Fruit fly (Drosophila melanogaster) whole organism, embryonic: Measurements from ENCODE around the gene CG31204.

Experiments used
- Ada2b ChIP-seq: fragments of 200-800 bp; sonication (Bioruptor generic); IDR thresholded peaks from 2 replicates; pipeline ENCODE4 v1.3.6; 2022; ENCODE audit warnings: missing biosample characterization, missing genetic modification characterization
- B-H1 ChIP-seq: fragments of 200-800 bp; sonication (Bioruptor generic); IDR thresholded peaks from 3 replicates; pipeline ENCODE4 v1.3.6; 2022; ENCODE audit warnings: missing biosample characterization, missing genetic modification characterization
- CG10366 ChIP-seq: fragments of 200-800 bp; sonication (Bioruptor generic); IDR thresholded peaks from 2 replicates; pipeline ENCODE4 v1.3.6; 2022; ENCODE audit warnings: missing biosample characterization, missing genetic modification characterization
- CG10565 ChIP-seq: fragments of 200-800 bp; sonication (Bioruptor generic); optimal IDR thresholded peaks from 3 replicates; lab custom pipeline; 2016; ENCODE audit warnings: missing biosample characterization, mild to moderate bottlenecking, missing genetic modification characterization
- CG10654 ChIP-seq: fragments of 200-800 bp; sonication (Bioruptor generic); optimal IDR thresholded peaks from 2 replicates; lab custom pipeline; 2016; ENCODE audit warnings: missing biosample characterization, missing genetic modification characterization
- CG11456 ChIP-seq: fragments of 200-800 bp; sonication (Bioruptor generic); IDR thresholded peaks from 3 replicates; pipeline ENCODE4 v1.3.6; 2022; ENCODE audit warnings: missing biosample characterization, missing genetic modification characterization
- CG11504 ChIP-seq: fragments of 200-800 bp; sonication (Bioruptor generic); optimal IDR thresholded peaks from 3 replicates; lab custom pipeline; 2019; ENCODE audit warnings: missing biosample characterization, mild to moderate bottlenecking, missing genetic modification characterization, moderate library complexity
- CG12071 ChIP-seq: fragments of 200-800 bp; sonication (Bioruptor generic); optimal IDR thresholded peaks from 3 replicates; lab custom pipeline; 2018; ENCODE audit warnings: missing biosample characterization, mild to moderate bottlenecking, missing genetic modification characterization
- CG13894 ChIP-seq: fragments of 200-800 bp; sonication (Bioruptor generic); optimal IDR thresholded peaks from 3 replicates; lab custom pipeline; 2018; ENCODE audit warnings: missing biosample characterization, mild to moderate bottlenecking, missing genetic modification characterization, moderate library complexity
- CG14965 ChIP-seq: fragments of 200-800 bp; sonication (Bioruptor generic); optimal IDR thresholded peaks from 2 replicates; lab custom pipeline; 2016; ENCODE audit warnings: missing biosample characterization, missing genetic modification characterization, borderline replicate concordance
- CG1529 ChIP-seq: fragments of 200-800 bp; sonication (Bioruptor generic); optimal IDR thresholded peaks from 3 replicates; lab custom pipeline; 2018; ENCODE audit warnings: missing biosample characterization, missing genetic modification characterization
- CG15479 ChIP-seq: fragments of 200-800 bp; sonication (Bioruptor generic); optimal IDR thresholded peaks from 3 replicates; lab custom pipeline; 2019; ENCODE audit warnings: missing biosample characterization, mild to moderate bottlenecking, missing genetic modification characterization, moderate library complexity
- CG1602 ChIP-seq: fragments of 200-800 bp; sonication (Bioruptor generic); optimal IDR thresholded peaks from 3 replicates; lab custom pipeline; 2016; ENCODE audit warnings: missing biosample characterization, missing genetic modification characterization
- CG1603 ChIP-seq: fragments of 200-800 bp; sonication (Bioruptor generic); optimal IDR thresholded peaks from 2 replicates; lab custom pipeline; 2019; ENCODE audit warnings: missing biosample characterization, mild to moderate bottlenecking, missing genetic modification characterization, moderate library complexity
- CG32772 ChIP-seq: fragments of 200-800 bp; sonication (Bioruptor generic); IDR thresholded peaks from 2 replicates; pipeline ENCODE4 v1.3.6; 2022; ENCODE audit warnings: missing biosample characterization, missing genetic modification characterization
- CG6272 ChIP-seq: fragments of 200-800 bp; sonication (Bioruptor generic); IDR thresholded peaks from 2 replicates; pipeline ENCODE4 v1.3.6; 2022; ENCODE audit warnings: missing biosample characterization, missing genetic modification characterization
- CG7271 ChIP-seq: fragments of 200-800 bp; sonication (Bioruptor generic); optimal IDR thresholded peaks from 2 replicates; lab custom pipeline; 2018; ENCODE audit warnings: missing biosample characterization, mild to moderate bottlenecking, missing genetic modification characterization, moderate library complexity
- CG7839 ChIP-seq: fragments of 200-800 bp; sonication (Bioruptor generic); optimal IDR thresholded peaks from 3 replicates; lab custom pipeline; 2018; ENCODE audit warnings: missing biosample characterization, mild to moderate bottlenecking, missing genetic modification characterization, moderate library complexity
- CG7987 ChIP-seq: fragments of 200-800 bp; sonication (Bioruptor generic); optimal IDR thresholded peaks from 2 replicates; lab custom pipeline; 2018; ENCODE audit warnings: missing biosample characterization, mild to moderate bottlenecking, missing genetic modification characterization, moderate library complexity
- CG8089 ChIP-seq: fragments of 200-800 bp; sonication (Bioruptor generic); optimal IDR thresholded peaks from 3 replicates; lab custom pipeline; 2016; ENCODE audit warnings: missing biosample characterization, missing genetic modification characterization
- CG8478 ChIP-seq: fragments of >200 bp; optimal IDR thresholded peaks from 2 replicates; lab custom pipeline; 2018
- CG9609 ChIP-seq: fragments of 200-800 bp; sonication (Bioruptor generic); optimal IDR thresholded peaks from 3 replicates; lab custom pipeline; 2016; ENCODE audit warnings: missing biosample characterization, missing genetic modification characterization
- CG9932 ChIP-seq: fragments of 200-800 bp; sonication (Bioruptor generic); IDR thresholded peaks from 2 replicates; pipeline ENCODE4 v1.3.6; 2022; ENCODE audit warnings: missing biosample characterization, missing genetic modification characterization
- Dad ChIP-seq: fragments of 200-800 bp; sonication (Bioruptor generic); optimal IDR thresholded peaks from 3 replicates; lab custom pipeline; 2016; ENCODE audit warnings: missing biosample characterization, missing genetic modification characterization
- Dfd ChIP-seq, 2 experiments: fragments of >200 bp; optimal IDR thresholded peaks; 2 replicates each; lab custom pipeline; 2017; ENCODE audit warnings: missing biosample characterization in 2 of 2, missing genetic modification characterization in 2 of 2
- ERR ChIP-seq: fragments of 200-800 bp; sonication (Bioruptor generic); optimal IDR thresholded peaks from 2 replicates; lab custom pipeline; 2016; ENCODE audit warnings: missing biosample characterization, missing genetic modification characterization
- Fer3 ChIP-seq: fragments of 200-800 bp; sonication (Bioruptor generic); optimal IDR thresholded peaks from 2 replicates; lab custom pipeline; 2018; ENCODE audit warnings: missing biosample characterization, mild to moderate bottlenecking, missing genetic modification characterization, moderate library complexity
- Hr39 ChIP-seq: fragments of >200 bp; optimal IDR thresholded peaks from 2 replicates; lab custom pipeline; 2017
- Jarid2 ChIP-seq: fragments of 200-800 bp; sonication (Bioruptor generic); optimal IDR thresholded peaks from 3 replicates; lab custom pipeline; 2017; ENCODE audit warnings: mild to moderate bottlenecking, missing biosample characterization, missing genetic modification reagents, missing genetic modification characterization
- NC2β ChIP-seq: fragments of 200-800 bp; sonication (Bioruptor generic); optimal IDR thresholded peaks from 2 replicates; lab custom pipeline; 2016; ENCODE audit warnings: missing biosample characterization, missing genetic modification characterization
- Sry-δ ChIP-seq: fragments of 200-800 bp; sonication (Bioruptor generic); optimal IDR thresholded peaks from 2 replicates; lab custom pipeline; 2016; ENCODE audit warnings: missing biosample characterization, missing genetic modification characterization
- ab ChIP-seq: fragments of 200-800 bp; sonication (Bioruptor generic); optimal IDR thresholded peaks from 2 replicates; lab custom pipeline; 2016; ENCODE audit warnings: missing biosample characterization, missing genetic modification characterization
- amos ChIP-seq: fragments of 200-800 bp; sonication (Bioruptor generic); IDR thresholded peaks from 2 replicates; pipeline ENCODE4 v1.3.6; 2022; ENCODE audit warnings: missing biosample characterization, missing genetic modification characterization; ENCODE audit not compliant: partially characterized antibody
- bsh ChIP-seq, 2 experiments: fragments of 200-800 bp; sonication (Bioruptor generic); optimal IDR thresholded peaks; 2 replicates each; lab custom pipeline; 2017 to 2018; ENCODE audit warnings: mild to moderate bottlenecking in 2 of 2, missing biosample characterization in 2 of 2, missing genetic modification characterization in 2 of 2, moderate library complexity in 1 of 2
- caup ChIP-seq: fragments of 200-800 bp; sonication (Bioruptor generic); optimal IDR thresholded peaks from 3 replicates; lab custom pipeline; 2017; ENCODE audit warnings: missing biosample characterization, mild to moderate bottlenecking, missing genetic modification characterization, moderate library complexity; ENCODE audit not compliant: severe bottlenecking
- chif ChIP-seq, 2 experiments: fragments of 200-800 bp; sonication (Bioruptor generic); optimal IDR thresholded peaks; 3 replicates each; lab custom pipeline; 2016; ENCODE audit warnings: missing biosample characterization in 2 of 2, missing genetic modification characterization in 2 of 2
- corto ChIP-seq: fragments of 200-800 bp; sonication (Bioruptor generic); optimal IDR thresholded peaks from 2 replicates; lab custom pipeline; 2016; ENCODE audit warnings: missing biosample characterization, mild to moderate bottlenecking, missing genetic modification characterization, moderate library complexity
- dmrt99B ChIP-seq: fragments of 200-800 bp; sonication (Bioruptor generic); optimal IDR thresholded peaks from 2 replicates; lab custom pipeline; 2018; ENCODE audit warnings: missing biosample characterization, mild to moderate bottlenecking, missing genetic modification characterization, moderate library complexity
- en ChIP-seq: fragments of 200-800 bp; sonication (Bioruptor generic); optimal IDR thresholded peaks from 2 replicates; lab custom pipeline; 2016; ENCODE audit warnings: missing biosample characterization, missing genetic modification characterization
- fd64A ChIP-seq: fragments of 200-800 bp; sonication (Bioruptor generic); optimal IDR thresholded peaks from 3 replicates; lab custom pipeline; 2018; ENCODE audit warnings: missing biosample characterization, mild to moderate bottlenecking, missing genetic modification characterization
- ind ChIP-seq: fragments of 200-800 bp; sonication (Bioruptor generic); optimal IDR thresholded peaks from 3 replicates; lab custom pipeline; 2016; ENCODE audit warnings: missing biosample characterization, missing genetic modification characterization
- lbe ChIP-seq: fragments of 200-800 bp; sonication (Bioruptor generic); optimal IDR thresholded peaks from 2 replicates; lab custom pipeline; 2016; ENCODE audit warnings: missing biosample characterization, mild to moderate bottlenecking, missing genetic modification characterization
- nerfin-2 ChIP-seq: fragments of 200-800 bp; sonication (Bioruptor generic); IDR thresholded peaks from 2 replicates; pipeline ENCODE4 v1.3.6; 2022; ENCODE audit warnings: missing biosample characterization, missing genetic modification characterization; ENCODE audit not compliant: partially characterized antibody
- so ChIP-seq: fragments of 200-800 bp; sonication (Bioruptor generic); IDR thresholded peaks from 3 replicates; pipeline ENCODE4 v1.3.6; 2022; ENCODE audit warnings: missing biosample characterization, missing genetic modification characterization
- sqz ChIP-seq: fragments of 200-800 bp; sonication (Bioruptor generic); optimal IDR thresholded peaks from 3 replicates; lab custom pipeline; 2018; ENCODE audit warnings: missing biosample characterization, mild to moderate bottlenecking, missing genetic modification characterization
- toy ChIP-seq: fragments of 200-800 bp; sonication (Bioruptor generic); IDR thresholded peaks from 2 replicates; pipeline ENCODE4 v1.3.6; 2022; ENCODE audit warnings: missing biosample characterization, missing genetic modification characterization
- trh ChIP-seq: fragments of 200-800 bp; sonication (Bioruptor generic); optimal IDR thresholded peaks from 2 replicates; lab custom pipeline; 2016; ENCODE audit warnings: missing biosample characterization, missing genetic modification characterization
- wdn ChIP-seq: fragments of 200-800 bp; sonication (Bioruptor generic); IDR thresholded peaks from 2 replicates; pipeline ENCODE4 v1.3.6; 2022; ENCODE audit warnings: missing biosample characterization, missing genetic modification characterization
- zf30C ChIP-seq: fragments of 200-800 bp; sonication (Bioruptor generic); optimal IDR thresholded peaks from 3 replicates; lab custom pipeline; 2018; ENCODE audit warnings: missing biosample characterization, mild to moderate bottlenecking, missing genetic modification characterization

CG31204 gene

dm6 chr3R:31405277-31406207 is 12.2 kb upstream of the CG31204 start, which contains the start of gene PNPase (continued):
- TF ChIP-seq CG7271 (tag; lab: Kevin White, UChicago), result no peak
- TF ChIP-seq CG14965 (GFP tag; lab: Kevin White, UChicago), result no peak
- TF ChIP-seq chif (GFP tag; optimal IDR thresholded peaks at IDR 0.05; lab: Kevin White, UChicago), result no peak
- TF ChIP-seq ind (GFP tag; lab: Kevin White, UChicago), result no peak
- TF ChIP-seq toy (GFP tag; lab: Robert Waterston, UW), result no peak
- TF ChIP-seq CG10565 (GFP tag; lab: Kevin White, UChicago), result no peak
- peak in 1 of 2 experiments; percentile 24 for TF ChIP-seq bsh (GFP tag; optimal IDR thresholded peaks at IDR 0.05; lab: Kevin White, UChicago)
- no peak for TF ChIP-seq CG7839 (tag; lab: Kevin White, UChicago)
- no peak for TF ChIP-seq Dad (GFP tag; lab: Kevin White, UChicago)
- TF ChIP-seq CG11504 (tag; lab: Kevin White, UChicago), result no peak
- TF ChIP-seq CG10366, result no peak
- TF ChIP-seq CG1529 (GFP tag; lab: Kevin White, UChicago), result no peak
- TF ChIP-seq CG12071 (GFP tag; lab: Kevin White, UChicago), result peak; percentile 3
- TF ChIP-seq wdn, result no peak
- no peak for TF ChIP-seq CG6272 (GFP tag; lab: Robert Waterston, UW)
- no peak; the same call in 1 of the 2 replicates for TF ChIP-seq amos (GFP tag; lab: Robert Waterston, UW)
- no peak for TF ChIP-seq ab (GFP tag; lab: Kevin White, UChicago)
- TF ChIP-seq CG32772 (GFP tag; lab: Robert Waterston, UW), result no peak
- TF ChIP-seq B-H1, result no peak
- TF ChIP-seq lbe (GFP tag; lab: Kevin White, UChicago), result no peak
- no peak for TF ChIP-seq Hr39 (lab: Kevin White, UChicago)
- TF ChIP-seq CG10654 (GFP tag; lab: Kevin White, UChicago), result no peak
- no peak for TF ChIP-seq Sry-δ (GFP tag; lab: Kevin White, UChicago)
- peak; percentile 43 for TF ChIP-seq CG15479 (GFP tag; lab: Kevin White, UChicago)
- no peak for TF ChIP-seq zf30C (GFP tag; lab: Kevin White, UChicago)
- no peak for TF ChIP-seq caup
- no peak for TF ChIP-seq Fer3 (tag; lab: Kevin White, UChicago)
- TF ChIP-seq CG1602 (GFP tag; lab: Kevin White, UChicago), result no peak
- TF ChIP-seq CG8478 (lab: Kevin White, UChicago), result peak; percentile 80
- TF ChIP-seq CG11456 (GFP tag; lab: Robert Waterston, UW), result no peak
- TF ChIP-seq CG7987 (GFP tag; lab: Kevin White, UChicago), result no peak
- TF ChIP-seq corto, result no peak
- TF ChIP-seq sqz (GFP tag; lab: Kevin White, UChicago), result no peak
- TF ChIP-seq CG9609 (GFP tag; lab: Kevin White, UChicago), result no peak
- no peak for TF ChIP-seq CG1603
- TF ChIP-seq nerfin-2 (GFP tag; lab: Robert Waterston, UW), result no peak
- no peak for TF ChIP-seq NC2β (GFP tag; lab: Kevin White, UChicago)
- TF ChIP-seq fd64A, result no peak
- no peak for TF ChIP-seq ERR
- TF ChIP-seq CG8089 (GFP tag; lab: Kevin White, UChicago), result no peak
- no peak for TF ChIP-seq Dfd (GFP tag; optimal IDR thresholded peaks at IDR 0.05; lab: Kevin White, UChicago)
- peak; percentile 81 for TF ChIP-seq Jarid2
- TF ChIP-seq so (GFP tag; lab: Robert Waterston, UW), result no peak
- TF ChIP-seq trh, result no peak
- no peak for TF ChIP-seq Ada2b
- TF ChIP-seq CG9932 (GFP tag; lab: Robert Waterston, UW), result no peak
- TF ChIP-seq CG13894, result peak; percentile 19
- no peak for TF ChIP-seq en
- no peak for TF ChIP-seq dmrt99B
